Fruit fly (Drosophila melanogaster): Measurements from ENCODE around the gene CG42367.

Gene CG42367

DNA sequence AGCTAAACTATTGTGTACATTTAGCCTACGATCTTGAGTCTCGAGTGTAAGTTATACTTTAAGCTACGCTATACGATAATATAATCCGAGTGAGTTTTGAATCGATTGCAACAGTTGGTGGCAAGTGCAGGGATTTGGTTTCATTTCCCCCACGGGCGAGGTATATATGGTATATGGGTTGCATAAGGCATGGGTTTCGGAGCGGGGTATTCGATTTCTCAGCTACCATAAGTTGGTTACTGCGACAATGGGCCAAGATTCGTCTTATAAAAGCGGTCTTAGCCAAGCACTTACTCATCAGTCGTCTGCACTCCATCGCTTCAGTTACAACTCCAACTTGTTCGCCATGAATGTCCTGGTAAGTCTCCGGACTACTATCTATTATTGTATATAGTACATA is at the start of gene CG42367:
TSS of gene CG42367 (plus strand) at position 301 of the 400 bp plus-strand sequence.
- no peak for TF ChIP-seq CG1620 (GFP tag; optimal IDR thresholded peaks at IDR 0.05)
- TF ChIP-seq cic (GFP tag; optimal IDR thresholded peaks at IDR 0.05): no peak
- no peak for TF ChIP-seq Clk (GFP tag; optimal IDR thresholded peaks at IDR 0.05)
- no peak for TF ChIP-seq CG33017 (tag; optimal IDR thresholded peaks at IDR 0.05)
- no peak for TF ChIP-seq CG14711 (tag; optimal IDR thresholded peaks at IDR 0.05)
- TF ChIP-seq CG12768 (GFP tag; optimal IDR thresholded peaks at IDR 0.05): no peak
- TF ChIP-seq Crg-1 (GFP tag; optimal IDR thresholded peaks at IDR 0.05): no peak
- no peak for TF ChIP-seq cnc (optimal IDR thresholded peaks at IDR 0.05)
- no peak for TF ChIP-seq CG7045 (GFP tag; optimal IDR thresholded peaks at IDR 0.05)
- TF ChIP-seq toe (GFP tag; optimal IDR thresholded peaks at IDR 0.05): no peak
- TF ChIP-seq CG7101 (tag; optimal IDR thresholded peaks at IDR 0.05): no peak
- TF ChIP-seq pad (GFP tag; optimal IDR thresholded peaks at IDR 0.05): no peak
- TF ChIP-seq CG5204 (GFP tag; optimal IDR thresholded peaks at IDR 0.05): no peak
- no peak for TF ChIP-seq kay (GFP tag; ENCODE audit: borderline replicate concordance)
- no peak for TF ChIP-seq ovo (GFP tag; optimal IDR thresholded peaks at IDR 0.05)
- no peak for TF ChIP-seq Mnt (GFP tag; optimal IDR thresholded peaks at IDR 0.05)
- no peak for TF ChIP-seq Hr96 (GFP tag; optimal IDR thresholded peaks at IDR 0.05)
- TF ChIP-seq bab1 (GFP tag; optimal IDR thresholded peaks at IDR 0.05): no peak
- TF ChIP-seq CG11617 (GFP tag; optimal IDR thresholded peaks at IDR 0.05): no peak

DNA sequence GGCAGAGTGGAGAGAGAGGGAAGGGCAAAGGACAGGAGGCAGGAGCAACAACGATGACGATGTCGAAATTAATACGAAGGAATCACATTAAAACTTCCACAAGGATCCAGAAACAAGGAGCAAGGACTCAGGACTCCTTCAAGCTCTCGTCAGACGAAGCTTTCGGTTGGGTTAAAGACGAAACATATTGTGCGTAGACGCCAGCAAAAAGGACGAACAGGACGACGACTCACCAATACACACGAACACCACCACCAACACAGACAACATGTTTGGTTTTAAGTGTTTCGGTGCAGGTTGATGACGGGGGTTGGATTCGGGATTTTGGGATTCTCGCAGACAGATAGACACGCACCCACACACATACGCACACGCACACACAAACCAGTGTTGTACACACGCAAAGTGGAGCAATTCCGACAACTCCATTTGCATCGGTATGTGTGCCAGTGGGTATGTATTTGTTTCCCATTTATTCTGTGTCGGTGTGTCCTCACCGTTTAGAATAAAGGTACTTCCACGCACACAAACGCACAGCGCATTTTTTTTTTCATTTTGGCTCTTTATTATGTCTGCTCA is 47.9 kb upstream of the CG42367 start:
- no peak for TF ChIP-seq CG7101 (tag; optimal IDR thresholded peaks at IDR 0.05)
- TF ChIP-seq kay (GFP tag; ENCODE audit: borderline replicate concordance): no peak

DNA sequence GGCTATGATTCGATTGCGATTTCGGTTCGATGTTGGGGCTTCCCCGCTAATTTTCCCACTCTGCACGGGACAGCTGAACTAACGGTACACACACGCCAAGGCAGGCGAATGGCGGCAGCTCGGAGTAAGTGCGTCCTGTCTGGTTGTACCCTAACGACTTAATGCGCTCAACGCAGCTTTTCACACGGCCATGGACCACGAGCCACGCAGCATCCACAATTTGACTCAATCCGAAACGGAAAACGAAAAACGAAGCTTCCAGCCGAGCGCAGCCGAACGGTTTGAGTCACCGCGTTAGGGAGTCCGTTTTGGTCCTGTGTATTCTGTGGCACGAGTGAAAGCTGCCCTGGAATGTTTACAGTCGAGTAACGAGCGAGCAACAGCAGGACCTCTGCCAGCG is 44.3 kb upstream of the CG42367 start, which contains the start of gene nAChRalpha6:
TSS of gene nAChRalpha6 (minus strand) at position 165 of the 400 bp plus-strand sequence.
- TF ChIP-seq tj (GFP tag; optimal IDR thresholded peaks at IDR 0.05) (no peak), pad (GFP tag; optimal IDR thresholded peaks at IDR 0.05) (no peak), toe (GFP tag; optimal IDR thresholded peaks at IDR 0.05) (no peak), CG7101 (tag; optimal IDR thresholded peaks at IDR 0.05) (no peak), cnc (optimal IDR thresholded peaks at IDR 0.05) (no peak), ovo (GFP tag; optimal IDR thresholded peaks at IDR 0.05) (no peak), CG7045 (GFP tag; optimal IDR thresholded peaks at IDR 0.05) (no peak), Crg-1 (GFP tag; optimal IDR thresholded peaks at IDR 0.05) (no peak), cic (GFP tag; optimal IDR thresholded peaks at IDR 0.05) (no peak), CG11617 (GFP tag; optimal IDR thresholded peaks at IDR 0.05) (no peak), CG1620 (GFP tag; optimal IDR thresholded peaks at IDR 0.05) (no peak), bab1 (GFP tag; optimal IDR thresholded peaks at IDR 0.05) (no peak), CG14711 (tag; optimal IDR thresholded peaks at IDR 0.05) (no peak)

dm6 chr2L:9887856-9888269 is 42.5 kb upstream of the CG42367 start, which contains the start of gene Fkbp59:
Gene Fkbp59, plus strand, starts transcription at chr2L:9888005.
- TF ChIP-seq CG7045 (GFP tag; optimal IDR thresholded peaks at IDR 0.05) (no peak), cic (GFP tag; optimal IDR thresholded peaks at IDR 0.05) (no peak), cnc (optimal IDR thresholded peaks at IDR 0.05) (no peak), CG14711 (tag; optimal IDR thresholded peaks at IDR 0.05) (no peak), tj (GFP tag; optimal IDR thresholded peaks at IDR 0.05) (no peak), CG12768 (GFP tag; optimal IDR thresholded peaks at IDR 0.05) (no peak), CG11617 (GFP tag; optimal IDR thresholded peaks at IDR 0.05) (no peak), CG7101 (tag; optimal IDR thresholded peaks at IDR 0.05) (peak; percentile 10), pad (GFP tag; optimal IDR thresholded peaks at IDR 0.05) (no peak), Crg-1 (GFP tag; optimal IDR thresholded peaks at IDR 0.05) (no peak), Clk (GFP tag; optimal IDR thresholded peaks at IDR 0.05) (no peak), bab1 (GFP tag; optimal IDR thresholded peaks at IDR 0.05) (peak; percentile 23), Hr96 (GFP tag; optimal IDR thresholded peaks at IDR 0.05) (no peak), ovo (GFP tag; optimal IDR thresholded peaks at IDR 0.05) (peak; percentile 5), CG33017 (tag; optimal IDR thresholded peaks at IDR 0.05) (peak; percentile 25), CG5204 (GFP tag; optimal IDR thresholded peaks at IDR 0.05) (no peak), CG1620 (GFP tag; optimal IDR thresholded peaks at IDR 0.05) (peak; percentile 8), kay (GFP tag; ENCODE audit: borderline replicate concordance) (no peak), toe (GFP tag; optimal IDR thresholded peaks at IDR 0.05) (no peak), Mnt (GFP tag; optimal IDR thresholded peaks at IDR 0.05) (peak; percentile 80)

dm6 chr2L:9890576-9890975 is 39.8 kb upstream of the CG42367 start, which contains the start of the genes CG34183 and CG4537:
Gene CG34183, minus strand, starts transcription at chr2L:9890772.
Gene CG4537, plus strand, starts transcription at chr2L:9890885.
- TF ChIP-seq CG1620 (GFP tag; optimal IDR thresholded peaks at IDR 0.05) (peak; percentile 34), CG11617 (GFP tag; optimal IDR thresholded peaks at IDR 0.05) (no peak), CG7101 (tag; optimal IDR thresholded peaks at IDR 0.05) (peak; percentile 5), bab1 (GFP tag; optimal IDR thresholded peaks at IDR 0.05) (peak; percentile 35), Mnt (GFP tag; optimal IDR thresholded peaks at IDR 0.05) (peak; percentile 49), toe (GFP tag; optimal IDR thresholded peaks at IDR 0.05) (no peak)

dm6 chr2L:9893183-9893582 is 37.2 kb upstream of the CG42367 start, which contains the start of gene mtDNA-helicase:
Gene mtDNA-helicase, minus strand, starts transcription at chr2L:9893446.
- TF ChIP-seq ovo (GFP tag; optimal IDR thresholded peaks at IDR 0.05) (no peak), CG7045 (GFP tag; optimal IDR thresholded peaks at IDR 0.05) (no peak), CG14711 (tag; optimal IDR thresholded peaks at IDR 0.05) (no peak), cic (GFP tag; optimal IDR thresholded peaks at IDR 0.05) (no peak), CG7101 (tag; optimal IDR thresholded peaks at IDR 0.05) (no peak), Hr96 (GFP tag; optimal IDR thresholded peaks at IDR 0.05) (no peak), CG11617 (GFP tag; optimal IDR thresholded peaks at IDR 0.05) (no peak), kay (GFP tag; ENCODE audit: borderline replicate concordance) (no peak), Crg-1 (GFP tag; optimal IDR thresholded peaks at IDR 0.05) (peak; percentile 9), CG12768 (GFP tag; optimal IDR thresholded peaks at IDR 0.05) (no peak), Mnt (GFP tag; optimal IDR thresholded peaks at IDR 0.05) (peak; percentile 80), toe (GFP tag; optimal IDR thresholded peaks at IDR 0.05) (no peak), Clk (GFP tag; optimal IDR thresholded peaks at IDR 0.05) (no peak), CG33017 (tag; optimal IDR thresholded peaks at IDR 0.05) (no peak), CG5204 (GFP tag; optimal IDR thresholded peaks at IDR 0.05) (no peak), tj (GFP tag; optimal IDR thresholded peaks at IDR 0.05) (no peak), cnc (optimal IDR thresholded peaks at IDR 0.05) (no peak), pad (GFP tag; optimal IDR thresholded peaks at IDR 0.05) (no peak), bab1 (GFP tag; optimal IDR thresholded peaks at IDR 0.05) (peak; percentile 13)

Measured in whole organism, adult.